Worm (Caenorhabditis elegans): ENCODE data around the gene T01C3.11.

The T01C3.11 gene

DNA sequence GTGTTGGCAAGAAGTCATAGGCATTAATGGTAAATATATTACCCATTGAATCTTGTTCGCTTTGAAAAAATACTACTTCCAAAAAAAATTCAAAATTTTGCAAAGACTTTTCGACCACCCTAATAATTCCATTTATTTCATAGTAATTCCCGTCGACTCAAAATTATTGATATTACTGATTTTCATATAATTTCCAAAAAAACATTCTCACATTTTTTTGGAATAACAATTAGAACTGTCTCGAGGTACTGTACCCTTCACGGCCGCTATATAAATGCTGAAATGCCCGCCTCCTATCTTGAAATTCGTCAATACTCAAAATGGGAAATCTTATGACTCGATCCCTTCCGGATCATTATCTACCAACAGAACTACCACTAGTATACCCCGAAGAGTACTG is 24.2 kb downstream of the T01C3.11 start, which contains the start of gene F14H8.4:
Gene F14H8.4 (plus strand): TSS at position 301 of the 400 bp plus-strand sequence.
- TF ChIP-seq mep-1 (tag; optimal IDR thresholded peaks at IDR 0.05) (no peak), ZK337.2 (GFP tag; IDR thresholded peaks at IDR 0.05) (no peak), nhr-25 (tag; optimal IDR thresholded peaks at IDR 0.05; ENCODE audit: borderline replicate concordance, insufficient read depth) (no peak), arid-1 (GFP tag; conservative IDR thresholded peaks at IDR 0.05) (no peak), unc-39 (tag; optimal IDR thresholded peaks at IDR 0.05) (no peak), spr-1 (tag; optimal IDR thresholded peaks at IDR 0.05) (no peak), spr-3 (GFP tag; optimal IDR thresholded peaks at IDR 0.05) (no peak), zag-1 (tag; optimal IDR thresholded peaks at IDR 0.05) (no peak), daf-8 (GFP tag; IDR thresholded peaks at IDR 0.05) (no peak)

DNA sequence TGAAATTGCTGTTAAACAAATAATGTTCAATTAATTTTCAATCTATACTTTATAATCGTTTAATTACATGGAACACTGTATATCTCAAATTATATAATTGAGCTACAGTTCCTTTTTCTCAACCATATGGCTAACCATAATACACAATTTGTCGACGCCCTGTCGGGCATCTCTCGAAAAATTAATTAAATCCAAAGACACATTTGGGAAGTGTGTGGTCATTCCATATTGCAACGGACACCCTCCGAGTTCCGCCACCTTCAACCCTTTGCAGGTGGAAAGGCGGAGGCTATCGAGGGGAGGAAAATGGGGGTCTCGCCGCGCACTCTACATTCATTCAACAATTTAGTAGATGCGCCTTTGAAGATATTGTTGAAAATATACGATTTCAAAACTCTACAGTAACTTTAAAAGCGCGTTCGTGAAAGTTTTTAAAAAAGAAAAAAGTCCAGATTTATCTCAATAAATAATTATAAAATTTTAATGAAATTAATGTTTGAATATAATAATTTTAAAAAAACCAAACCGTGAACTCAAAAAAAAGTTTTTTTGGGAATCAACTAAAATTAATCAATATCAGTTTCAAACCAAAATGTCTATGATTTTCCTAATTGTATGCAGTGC is 29.7 kb downstream of the T01C3.11 start, which contains the start of gene F14H8.8:
Gene F14H8.8 (plus strand): TSS at position 574 of the 624 bp plus-strand sequence.
- no peak for TF ChIP-seq ZK337.2 (GFP tag; IDR thresholded peaks at IDR 0.05)
- TF ChIP-seq zip-2 (tag; optimal IDR thresholded peaks at IDR 0.05) = no peak
- peak; percentile 36 for TF ChIP-seq unc-130 (GFP tag; optimal IDR thresholded peaks at IDR 0.05)
- no peak for TF ChIP-seq nhr-42 (GFP tag; IDR thresholded peaks at IDR 0.05)
- no peak for TF ChIP-seq tag-97 (GFP tag; IDR thresholded peaks at IDR 0.05)
- TF ChIP-seq ztf-7 (tag; optimal IDR thresholded peaks at IDR 0.05) = no peak
- no peak for TF ChIP-seq D1046.2 (GFP tag; IDR thresholded peaks at IDR 0.05)
- no peak for TF ChIP-seq ama-1 (optimal IDR thresholded peaks at IDR 0.05)
- peak; percentile 60 for TF ChIP-seq lin-38 (GFP tag; IDR thresholded peaks at IDR 0.05)
- TF ChIP-seq hmg-1.1 (GFP tag; IDR thresholded peaks at IDR 0.05) = no peak
- TF ChIP-seq ceh-62 (tag; optimal IDR thresholded peaks at IDR 0.05) = no peak
- TF ChIP-seq sdz-12 (GFP tag; optimal IDR thresholded peaks at IDR 0.05) = no peak
- TF ChIP-seq ceh-44 (GFP tag; IDR thresholded peaks at IDR 0.05) = no peak
- no peak for TF ChIP-seq zip-11 (GFP tag; IDR thresholded peaks at IDR 0.05)
- TF ChIP-seq lin-29 (GFP tag; IDR thresholded peaks at IDR 0.05) = no peak
- TF ChIP-seq F44E2.7 (GFP tag; IDR thresholded peaks at IDR 0.05) = no peak
- TF ChIP-seq lin-1 (GFP tag; IDR thresholded peaks at IDR 0.05) = no peak
- 0 out of 2 replicates have a peak, but pooled peaks have one; percentile 39 for TF ChIP-seq egl-43 (GFP tag; IDR thresholded peaks at IDR 0.05)
- TF ChIP-seq dve-1 (tag; optimal IDR thresholded peaks at IDR 0.05; ENCODE audit: insufficient read depth) = no peak
- TF ChIP-seq Y48G9A.11 (GFP tag; IDR thresholded peaks at IDR 0.05) = peak; percentile 49; the same call in 1 of the 2 replicates
- no peak for TF ChIP-seq nhr-41 (GFP tag; IDR thresholded peaks at IDR 0.05)
- peak; percentile 80 for TF ChIP-seq F49E8.2 (tag; optimal IDR thresholded peaks at IDR 0.05; ENCODE audit: borderline replicate concordance)
- peak; percentile 77 for TF ChIP-seq snpc-1.2 (GFP tag; IDR thresholded peaks at IDR 0.05)
- TF ChIP-seq arid-1 (GFP tag; conservative IDR thresholded peaks at IDR 0.05) = peak; percentile 31; the same call in 1 of the 2 replicates
- TF ChIP-seq madf-5 (GFP tag; IDR thresholded peaks at IDR 0.05) = no peak
- no peak for TF ChIP-seq lin-13 (GFP tag; optimal IDR thresholded peaks at IDR 0.05)
- TF ChIP-seq unc-62 (GFP tag; optimal IDR thresholded peaks at IDR 0.05 in 1 of 2) = no peak
- no peak for TF ChIP-seq unc-62 (tag; optimal IDR thresholded peaks at IDR 0.05)
- TF ChIP-seq nhr-102 (tag; optimal IDR thresholded peaks at IDR 0.05) = no peak
- TF ChIP-seq T26A8.4 (GFP tag; IDR thresholded peaks at IDR 0.05) = peak; percentile 63; the same call in 1 of the 2 replicates
- no peak for TF ChIP-seq skn-1 (tag; optimal IDR thresholded peaks at IDR 0.05)
- TF ChIP-seq nhr-6 (tag; optimal IDR thresholded peaks at IDR 0.05) = peak; percentile 41
- peak; percentile 9 for TF ChIP-seq duxl-1 (tag; optimal IDR thresholded peaks at IDR 0.05; ENCODE audit: poor library complexity)
- TF ChIP-seq snpc-4 (tag; optimal IDR thresholded peaks at IDR 0.05) = peak; percentile 77
- TF ChIP-seq vab-7 (GFP tag; IDR thresholded peaks at IDR 0.05) = no peak
- no peak for TF ChIP-seq nhr-111 (GFP tag; optimal IDR thresholded peaks at IDR 0.05)
- TF ChIP-seq ztf-11 (tag; optimal IDR thresholded peaks at IDR 0.05) = no peak
- no peak for TF ChIP-seq nhr-10 (tag; optimal IDR thresholded peaks at IDR 0.05)
